Worm (Caenorhabditis elegans) whole organism, L4 larva: Measurements from ENCODE around the gene ash-2.
A peak's percentile ranks its signal among the peaks of the same experiment; 100 is the strongest.

Experiments
- D1046.2 ChIP-seq: fragments of 200-800 bp; sonication (Bioruptor generic); IDR thresholded peaks from 2 replicates; pipeline ENCODE4 v1.3.6; 2022; ENCODE audit warnings: missing genetic modification characterization, missing compliant biosample characterization
- F26F4.8 ChIP-seq: fragments of 200-800 bp; sonication (Bioruptor generic); conservative IDR thresholded peaks from 2 replicates; pipeline ENCODE4 v1.3.6; 2022; ENCODE audit warnings: missing genetic modification characterization, missing compliant biosample characterization
- F44E2.7 ChIP-seq: fragments of 200-800 bp; sonication (Bioruptor generic); IDR thresholded peaks from 2 replicates; pipeline ENCODE4 v2.1.2; 2022; ENCODE audit warnings: missing genetic modification characterization, missing compliant biosample characterization
- R02D3.7 ChIP-seq: fragments of 150-350 bp; sonication (generic microtip); optimal IDR thresholded peaks from 3 replicates; lab custom pipeline; 2014; ENCODE audit warnings: missing biosample characterization, missing genetic modification characterization
- Y105C5A.15 ChIP-seq: fragments of 200-800 bp; sonication (Bioruptor generic); IDR thresholded peaks from 2 replicates; pipeline ENCODE4 v1.3.6; 2022; ENCODE audit warnings: missing genetic modification characterization, missing compliant biosample characterization
- ZK337.2 ChIP-seq: fragments of 200-800 bp; sonication (Bioruptor generic); IDR thresholded peaks from 2 replicates; pipeline ENCODE4 v1.3.6; 2022; ENCODE audit warnings: missing genetic modification reagents, missing genetic modification characterization, missing compliant biosample characterization
- ama-1 ChIP-seq: fragments of 150-350 bp; optimal IDR thresholded peaks from 2 replicates; lab custom pipeline; 2014; ENCODE audit warnings: inconsistent platforms, mixed read lengths
- ceh-32 ChIP-seq: sonication (generic microtip); optimal IDR thresholded peaks from 2 replicates; lab custom pipeline; 2016; ENCODE audit warnings: mild to moderate bottlenecking, missing genetic modification characterization, missing compliant biosample characterization; ENCODE audit not compliant: poor library complexity
- ceh-62 ChIP-seq: sonication (generic microtip); optimal IDR thresholded peaks from 2 replicates; lab custom pipeline; 2017; ENCODE audit warnings: missing biosample characterization, missing genetic modification characterization
- ceh-82 ChIP-seq: sonication (generic microtip); optimal IDR thresholded peaks from 2 replicates; lab custom pipeline; 2017; ENCODE audit warnings: missing biosample characterization, missing genetic modification characterization
- ctbp-1 ChIP-seq: fragments of 200-800 bp; sonication (Bioruptor generic); IDR thresholded peaks from 2 replicates; pipeline ENCODE4 v1.3.6; 2022; ENCODE audit warnings: missing genetic modification reagents, missing genetic modification characterization, missing compliant biosample characterization
- daf-19 ChIP-seq: fragments of 200-800 bp; sonication (Bioruptor generic); conservative IDR thresholded peaks from 2 replicates; pipeline ENCODE4 v1.3.6; 2022; ENCODE audit warnings: missing genetic modification characterization, missing compliant biosample characterization
- daf-8 ChIP-seq: fragments of 200-800 bp; sonication (Bioruptor generic); IDR thresholded peaks from 2 replicates; pipeline ENCODE4 v1.3.6; 2022; ENCODE audit warnings: missing genetic modification characterization, missing compliant biosample characterization
- dmd-6 ChIP-seq: fragments of 200-800 bp; sonication (Bioruptor generic); IDR thresholded peaks from 2 replicates; pipeline ENCODE4 v1.3.6; 2022; ENCODE audit warnings: missing genetic modification reagents, missing genetic modification characterization, missing compliant biosample characterization
- duxl-1 ChIP-seq: sonication (generic microtip); optimal IDR thresholded peaks from 2 replicates; lab custom pipeline; 2016; ENCODE audit warnings: mild to moderate bottlenecking, missing genetic modification characterization, moderate library complexity, missing compliant biosample characterization; ENCODE audit not compliant: poor library complexity
- fos-1 ChIP-seq: fragments of 150-350 bp; optimal IDR thresholded peaks from 2 replicates; lab custom pipeline; 2014; ENCODE audit warnings: missing biosample characterization, missing genetic modification characterization
- hlh-30 ChIP-seq: sonication (generic microtip); optimal IDR thresholded peaks from 2 replicates; lab custom pipeline; 2017; ENCODE audit warnings: antibody characterized with exemption, mild to moderate bottlenecking, missing genetic modification characterization, missing compliant biosample characterization; ENCODE audit not compliant: insufficient read depth
- jun-1 ChIP-seq: fragments of 150-350 bp; optimal IDR thresholded peaks from 2 replicates; lab custom pipeline; 2014; ENCODE audit warnings: missing biosample characterization, missing genetic modification reagents, missing genetic modification characterization
- lim-7 ChIP-seq: fragments of 200-800 bp; sonication (Bioruptor generic); IDR thresholded peaks from 2 replicates; pipeline ENCODE4 v1.3.6; 2022; ENCODE audit warnings: missing genetic modification characterization, missing compliant biosample characterization
- lin-29 ChIP-seq: fragments of 200-800 bp; sonication (Bioruptor generic); IDR thresholded peaks from 2 replicates; pipeline ENCODE4 v1.3.6; 2022; ENCODE audit warnings: missing genetic modification reagents, missing genetic modification characterization, missing compliant biosample characterization
- lsy-2 ChIP-seq, 2 experiments: fragments of 150-350 bp in 1 of 2; sonication (generic microtip) in 1 of 2; optimal IDR thresholded peaks; 2 replicates each; lab custom pipeline; 2014 to 2017; ENCODE audit warnings: missing biosample characterization in 2 of 2, missing genetic modification characterization in 2 of 2
- madf-5 ChIP-seq, 2 experiments: fragments of 200-800 bp; sonication (Bioruptor generic); IDR thresholded peaks; 2 replicates each; pipeline ENCODE4 v1.3.6; 2022; ENCODE audit warnings: missing compliant biosample characterization in 2 of 2, missing genetic modification characterization in 2 of 2
- madf-9 ChIP-seq: fragments of 200-800 bp; sonication (Bioruptor generic); conservative IDR thresholded peaks from 2 replicates; pipeline ENCODE4 v1.3.6; 2022; ENCODE audit warnings: missing genetic modification reagents, missing genetic modification characterization, missing compliant biosample characterization
- mdl-1 ChIP-seq, 2 experiments: fragments of 150-350 bp in 1 of 2; sonication (generic microtip) in 1 of 2; optimal IDR thresholded peaks; 2 replicates each; lab custom pipeline; 2014 to 2017; ENCODE audit warnings: missing biosample characterization in 2 of 2, missing genetic modification characterization in 2 of 2
- mep-1 ChIP-seq: fragments of 150-350 bp; sonication (generic microtip); optimal IDR thresholded peaks from 3 replicates; lab custom pipeline; 2014; ENCODE audit warnings: missing biosample characterization, missing genetic modification characterization
- mes-2 ChIP-seq: sonication (generic microtip); optimal IDR thresholded peaks from 2 replicates; lab custom pipeline; 2016; ENCODE audit warnings: missing genotype, mild to moderate bottlenecking, missing genetic modification characterization, missing compliant biosample characterization; ENCODE audit not compliant: poor library complexity, severe bottlenecking
- nhr-28 ChIP-seq: fragments of 150-350 bp; optimal IDR thresholded peaks from 2 replicates; lab custom pipeline; 2014; ENCODE audit warnings: missing biosample characterization, missing genetic modification characterization
- pha-4 ChIP-seq, 2 experiments: fragments of 150-350 bp in 1 of 2; fragments of 200-800 bp in 1 of 2; sonication (Bioruptor generic) in 1 of 2; IDR thresholded peaks in 1 of 2; optimal IDR thresholded peaks in 1 of 2; 2 replicates each; pipeline versions ENCODE4 v1.3.6 to Lab custom; 2014 to 2022; ENCODE audit warnings: missing genetic modification characterization in 2 of 2, missing genetic modification reagents in 2 of 2, missing biosample characterization in 1 of 2, missing compliant biosample characterization in 1 of 2
- rbr-2 ChIP-seq: sonication (generic microtip); optimal IDR thresholded peaks from 2 replicates; lab custom pipeline; 2016; ENCODE audit warnings: missing genotype, missing genetic modification characterization, missing compliant biosample characterization
- saeg-2 ChIP-seq: fragments of 200-800 bp; sonication (Bioruptor generic); IDR thresholded peaks from 2 replicates; pipeline ENCODE4 v1.3.6; 2022; ENCODE audit warnings: missing genetic modification reagents, missing genetic modification characterization, missing compliant biosample characterization
- sdz-12 ChIP-seq: fragments of 200-800 bp; sonication (Bioruptor generic); optimal IDR thresholded peaks from 2 replicates; lab custom pipeline; 2018; ENCODE audit warnings: mild to moderate bottlenecking, missing genetic modification characterization, missing compliant biosample characterization
- skn-1 ChIP-seq: fragments of 150-350 bp; optimal IDR thresholded peaks from 2 replicates; lab custom pipeline; 2014; ENCODE audit warnings: missing biosample characterization, missing genetic modification characterization
- snpc-4 ChIP-seq: fragments of 150-350 bp; optimal IDR thresholded peaks from 2 replicates; lab custom pipeline; 2014; ENCODE audit warnings: missing biosample characterization, missing genetic modification characterization
- tag-97 ChIP-seq: fragments of 200-800 bp; sonication (Bioruptor generic); IDR thresholded peaks from 2 replicates; pipeline ENCODE4 v1.3.6; 2022; ENCODE audit warnings: missing genetic modification characterization, missing compliant biosample characterization
- tra-1 ChIP-seq: fragments of 200-800 bp; sonication (Bioruptor generic); IDR thresholded peaks from 2 replicates; pipeline ENCODE4 v1.3.6; 2022; ENCODE audit warnings: missing genetic modification reagents, missing genetic modification characterization, missing compliant biosample characterization
- unc-39 ChIP-seq: sonication (generic microtip); optimal IDR thresholded peaks from 2 replicates; lab custom pipeline; 2017; ENCODE audit warnings: missing biosample characterization, missing genetic modification characterization
- unc-62 ChIP-seq, 3 experiments: fragments of 150-350 bp in 1 of 3; sonication (generic microtip); optimal IDR thresholded peaks in 2 of 3; peaks in 1 of 3; 1 replicate in 1 of 3; 2 replicates in 2 of 3; lab custom pipeline; 2014 to 2017; ENCODE audit warnings: missing biosample characterization in 3 of 3, missing genetic modification characterization in 3 of 3, missing genetic modification reagents in 3 of 3, missing genotype in 1 of 3
- zag-1 ChIP-seq: fragments of 150-350 bp; optimal IDR thresholded peaks from 2 replicates; lab custom pipeline; 2014; ENCODE audit warnings: missing biosample characterization, missing genetic modification characterization
- zfp-3 ChIP-seq: fragments of 200-800 bp; sonication (Bioruptor generic); conservative IDR thresholded peaks from 2 replicates; pipeline ENCODE4 v1.3.6; 2022; ENCODE audit warnings: missing genetic modification reagents, missing genetic modification characterization, missing compliant biosample characterization
- zip-11 ChIP-seq: fragments of 200-800 bp; sonication (Bioruptor generic); IDR thresholded peaks from 2 replicates; pipeline ENCODE4 v1.3.6; 2022; ENCODE audit warnings: missing genetic modification characterization, missing compliant biosample characterization
- zip-2 ChIP-seq: fragments of 150-350 bp; optimal IDR thresholded peaks from 2 replicates; lab custom pipeline; 2014; ENCODE audit warnings: missing biosample characterization, missing genetic modification characterization
- ztf-7 ChIP-seq: fragments of 150-350 bp; optimal IDR thresholded peaks from 2 replicates; lab custom pipeline; 2014; ENCODE audit warnings: missing biosample characterization, missing genetic modification characterization

The ash-2 gene

ce11 chrII:11936393-11936792 is 43.2 kb upstream of the ash-2 start (continued):
- peak; percentile 6 for TF ChIP-seq nhr-28 (tag; lab: Kevin White, UChicago)
- no peak for TF ChIP-seq madf-5 (GFP tag; IDR thresholded peaks at IDR 0.05; lab: Robert Waterston, UW)
- 0 out of 2 replicates have a peak, but pooled peaks have one; percentile 39 for TF ChIP-seq tra-1

- TF ChIP-seq D1046.2 (GFP tag; lab: Robert Waterston, UW) (no peak), ZK337.2 (GFP tag; lab: Robert Waterston, UW) (no peak), F26F4.8 (GFP tag; lab: Robert Waterston, UW) (no peak), skn-1 (no peak), R02D3.7 (tag; lab: Kevin White, UChicago) (no peak), sdz-12 (no peak), ctbp-1 (GFP tag; lab: Robert Waterston, UW) (no peak), zip-11 (GFP tag; lab: Robert Waterston, UW) (no peak), zip-2 (tag; lab: Kevin White, UChicago) (no peak), mes-2 (tag; lab: Kevin White, UChicago) (no peak), daf-19 (GFP tag; lab: Robert Waterston, UW) (no peak), ama-1 (lab: Kevin White, UChicago) (no peak), lsy-2 (tag; optimal IDR thresholded peaks at IDR 0.05; lab: Kevin White, UChicago) (no peak), snpc-4 (tag; lab: Kevin White, UChicago) (no peak), madf-9 (GFP tag; lab: Robert Waterston, UW) (no peak), lin-29 (no peak), unc-39 (tag; lab: Kevin White, UChicago) (no peak), dmd-6 (no peak), ztf-7 (no peak), ceh-62 (tag; lab: Kevin White, UChicago) (no peak)
Measured at ce11 chrII:11948459-11948858, 31.2 kb upstream of the ash-2 start, which contains the start of gene W03C9.8. W03C9.8 (plus strand) TSS chrII:11948759.

ce11 chrII:11952963-11953362 is 26.7 kb upstream of the ash-2 start:
- TF ChIP-seq hlh-30 (tag; lab: Kevin White, UChicago) (no peak), daf-8 (no peak), duxl-1 (tag; lab: Kevin White, UChicago) (no peak), saeg-2 (no peak), Y105C5A.15 (GFP tag; lab: Robert Waterston, UW) (no peak), lim-7 (GFP tag; lab: Robert Waterston, UW) (no peak), ceh-32 (no peak), unc-62 (GFP tag; optimal IDR thresholded peaks at IDR 0.05 in 1 of 2; lab: Kevin White, UChicago) (no peak), unc-62 (tag; optimal IDR thresholded peaks at IDR 0.05; lab: Kevin White, UChicago) (no peak), F44E2.7 (no peak), tag-97 (no peak), ceh-62 (tag; lab: Kevin White, UChicago) (no peak), mep-1 (tag; lab: Kevin White, UChicago) (no peak), mdl-1 (tag; optimal IDR thresholded peaks at IDR 0.05; lab: Kevin White, UChicago) (no peak), zip-11 (GFP tag; lab: Robert Waterston, UW) (no peak), F26F4.8 (GFP tag; lab: Robert Waterston, UW) (no peak)

ce11 chrII:11954208-11954607 is 25.4 kb upstream of the ash-2 start, which contains the start of gene W03C9.6:
W03C9.6 (plus strand) TSS chrII:11954508.
- TF ChIP-seq jun-1: no peak
- TF ChIP-seq fos-1 (tag; lab: Kevin White, UChicago): no peak
- no peak for TF ChIP-seq zfp-3 (GFP tag; lab: Robert Waterston, UW)
- TF ChIP-seq pha-4 (GFP tag; IDR thresholded peaks at IDR 0.05; lab: Robert Waterston, UW): no peak
- TF ChIP-seq pha-4 (tag; optimal IDR thresholded peaks at IDR 0.05; lab: Kevin White, UChicago): no peak
- no peak for TF ChIP-seq dmd-6
- no peak for TF ChIP-seq zag-1 (tag; lab: Kevin White, UChicago)
- no peak for TF ChIP-seq rbr-2 (tag; lab: Kevin White, UChicago)
- no peak for TF ChIP-seq mep-1 (tag; lab: Kevin White, UChicago)
- TF ChIP-seq ceh-82 (tag; lab: Kevin White, UChicago): no peak
- TF ChIP-seq, all 104 proteins: peak for 0
